Worm (Caenorhabditis elegans): ENCODE measurements around the gene C05D12.3.

DNA sequence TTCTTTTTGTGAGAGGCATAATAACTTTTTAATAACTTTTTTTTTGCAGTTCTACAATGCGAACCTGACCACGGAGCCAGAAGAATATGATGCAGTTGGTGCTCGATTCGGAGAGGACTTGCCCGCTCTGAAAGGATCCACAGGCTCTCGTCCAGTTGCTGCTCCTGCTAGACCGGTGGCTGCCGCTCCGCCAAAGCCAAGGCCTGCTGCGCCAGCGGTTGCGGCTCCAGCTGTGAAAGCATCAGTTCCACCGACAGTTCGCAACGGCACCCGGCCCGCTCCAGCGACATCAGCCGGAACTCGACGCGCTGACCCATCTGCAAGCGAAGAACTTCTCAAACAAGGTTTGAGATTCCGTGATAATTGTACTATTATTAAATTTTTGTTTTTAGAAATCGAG is 18.1 kb downstream of the C05D12.3 start:
- TF ChIP-seq ztf-23 (GFP tag; IDR thresholded peaks at IDR 0.05) (no peak), T22C8.4 (GFP tag; IDR thresholded peaks at IDR 0.05) (no peak), med-1 (GFP tag; optimal IDR thresholded peaks at IDR 0.05; ENCODE audit: insufficient read depth) (no peak), ztf-29 (GFP tag; IDR thresholded peaks at IDR 0.05) (no peak), tab-1 (GFP tag; IDR thresholded peaks at IDR 0.05) (no peak), ref-1 (GFP tag; conservative IDR thresholded peaks at IDR 0.05) (no peak), flt-1 (GFP tag; IDR thresholded peaks at IDR 0.05) (no peak), klf-2 (GFP tag; conservative IDR thresholded peaks at IDR 0.05) (no peak)
